Fruit fly (Drosophila melanogaster): ENCODE measurements around the gene CG45067.

dm6 chr3L:3077568-3078107, 36.6 kb downstream of the CG45067 start:
- TF ChIP-seq vvl (GFP tag; IDR thresholded peaks at IDR 0.05) (peak; percentile 75), CG5245 (GFP tag; optimal IDR thresholded peaks at IDR 0.05) (peak; percentile 14), nerfin-2 (GFP tag; IDR thresholded peaks at IDR 0.05; ENCODE audit: partially characterized antibody) (no peak), pho (GFP tag; optimal IDR thresholded peaks at IDR 0.05) (no peak), br (optimal IDR thresholded peaks at IDR 0.05) (no peak), CG8478 (optimal IDR thresholded peaks at IDR 0.05) (no peak), klu (GFP tag; IDR thresholded peaks at IDR 0.05) (peak; percentile 40; the same call in 1 of the 2 replicates), Hsf (GFP tag; optimal IDR thresholded peaks at IDR 0.05) (no peak), usp (GFP tag; optimal IDR thresholded peaks at IDR 0.05) (no peak), CG9215 (GFP tag; IDR thresholded peaks at IDR 0.05) (no peak)

Data from whole organism, embryonic.